Worm (Caenorhabditis elegans) whole organism, late embryonic: ENCODE results near the gene hpo-19.

Experiments
- ama-1 ChIP-seq: fragments of 150-350 bp; optimal IDR thresholded peaks from 2 replicates; lab custom pipeline; 2014
- ceh-45 ChIP-seq: fragments of 200-800 bp; sonication (Bioruptor generic); IDR thresholded peaks from 2 replicates; pipeline ENCODE4 v1.3.6; 2022; ENCODE audit warnings: missing genetic modification reagents, missing genetic modification characterization, missing compliant biosample characterization
- hlh-6 ChIP-seq: sonication (generic microtip); optimal IDR thresholded peaks from 2 replicates; lab custom pipeline; 2016; ENCODE audit warnings: missing genotype, missing genetic modification characterization, missing compliant biosample characterization
- tbx-2 ChIP-seq: sonication (generic microtip); optimal IDR thresholded peaks from 2 replicates; lab custom pipeline; 2016; ENCODE audit warnings: missing genetic modification characterization, missing compliant biosample characterization
- unc-55 ChIP-seq: sonication (generic microtip); optimal IDR thresholded peaks from 2 replicates; lab custom pipeline; 2017; ENCODE audit warnings: missing biosample characterization, missing genetic modification reagents, missing genetic modification characterization

ce11 chrV:6436332-6436731 is at the start of gene hpo-19:
- TF ChIP-seq ceh-45 (GFP tag; lab: Robert Waterston, UW) (no peak), tbx-2 (no peak), ama-1 (lab: Kevin White, UChicago) (no peak), hlh-6 (tag; lab: Kevin White, UChicago) (no peak), unc-55 (GFP tag; lab: Kevin White, UChicago) (no peak)
